Worm (Caenorhabditis elegans): ENCODE results near the gene C14C10.1.

ce11 chrV:12552671-12553212, 35.4 kb upstream of the C14C10.1 start, which contains the start of gene F45D3.4:
- TF ChIP-seq elt-3 (tag; optimal IDR thresholded peaks at IDR 0.05), result no peak
- TF ChIP-seq ama-1 (optimal IDR thresholded peaks at IDR 0.05), result peak; percentile 15
- peak in 1 of 2 experiments; percentile 3 for TF ChIP-seq lin-35 (GFP tag; optimal IDR thresholded peaks at IDR 0.05)
- TF ChIP-seq xbp-1 (tag; optimal IDR thresholded peaks at IDR 0.05), result no peak
- TF ChIP-seq ces-1 (GFP tag; optimal IDR thresholded peaks at IDR 0.05), result no peak
- no peak for TF ChIP-seq unc-130 (tag; optimal IDR thresholded peaks at IDR 0.05)
- no peak for TF ChIP-seq lin-13 (GFP tag; optimal IDR thresholded peaks at IDR 0.05)
